Worm (Caenorhabditis elegans): Measurements from ENCODE around the gene F26D11.12.

DNA sequence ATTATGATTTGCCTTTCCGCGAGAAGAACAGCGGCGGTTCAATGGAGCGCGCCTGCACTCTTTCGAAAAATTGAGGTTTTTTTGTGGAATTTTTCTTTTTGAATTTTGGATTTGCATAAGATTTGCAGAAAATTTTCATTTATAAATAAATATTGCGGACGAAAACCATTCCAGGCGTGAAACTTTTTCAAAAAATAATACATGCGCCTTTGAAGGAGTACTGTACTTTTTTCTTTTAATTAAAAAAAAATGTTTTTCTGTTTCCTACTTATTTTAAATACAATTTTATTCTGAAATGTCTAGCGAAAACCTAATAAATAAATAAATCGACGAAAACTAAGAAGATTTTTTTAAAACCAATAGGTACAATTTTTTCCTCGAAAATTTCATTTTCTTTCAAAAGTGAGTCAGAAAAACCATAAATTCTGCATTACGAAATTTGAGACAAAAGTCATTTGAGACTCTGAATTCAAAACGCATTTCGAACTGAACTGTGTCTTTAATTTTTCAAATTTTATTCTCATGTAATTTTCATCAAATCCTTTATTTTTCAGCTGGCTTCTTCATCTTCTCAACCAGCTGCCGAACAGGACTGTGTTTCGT, 26.0 kb upstream of the F26D11.12 start, which contains the start of gene F26D11.1:
- no peak for TF ChIP-seq skn-1 (tag; optimal IDR thresholded peaks at IDR 0.05)
- no peak for TF ChIP-seq nhr-11 (tag; optimal IDR thresholded peaks at IDR 0.05)

Data from whole organism, L4 larva.